Worm (Caenorhabditis elegans) whole organism, L2 larva: ENCODE measurements around the gene pgl-2.

Experiments
- lin-13 ChIP-seq: fragments of 150-350 bp; optimal IDR thresholded peaks from 2 replicates; lab custom pipeline; 2014; ENCODE audit warnings: missing biosample characterization, missing genetic modification reagents, missing genetic modification characterization
- nhr-77 ChIP-seq: fragments of 150-350 bp; optimal IDR thresholded peaks from 2 replicates; lab custom pipeline; 2014; ENCODE audit warnings: missing biosample characterization, missing genetic modification characterization
- peb-1 ChIP-seq: fragments of 150-350 bp; optimal IDR thresholded peaks from 2 replicates; lab custom pipeline; 2014; ENCODE audit warnings: missing biosample characterization, missing genetic modification characterization
- snpc-4 ChIP-seq: fragments of 150-350 bp; optimal IDR thresholded peaks from 2 replicates; lab custom pipeline; 2014; ENCODE audit warnings: missing biosample characterization, missing genetic modification characterization
- unc-62 ChIP-seq: fragments of 150-350 bp; optimal IDR thresholded peaks from 2 replicates; lab custom pipeline; 2014; ENCODE audit warnings: missing biosample characterization, missing genetic modification reagents, missing genetic modification characterization
- zag-1 ChIP-seq: fragments of 150-350 bp; optimal IDR thresholded peaks from 2 replicates; lab custom pipeline; 2014; ENCODE audit warnings: missing biosample characterization, missing genetic modification characterization
- ztf-11 ChIP-seq: sonication (generic microtip); optimal IDR thresholded peaks from 2 replicates; lab custom pipeline; 2017; ENCODE audit warnings: missing biosample characterization, missing genetic modification characterization

- TF ChIP-seq ztf-11 (tag; lab: Kevin White, UChicago) (no peak), nhr-77 (tag; lab: Kevin White, UChicago) (no peak), snpc-4 (tag; lab: Kevin White, UChicago) (no peak), unc-62 (GFP tag; lab: Kevin White, UChicago) (no peak), zag-1 (no peak), peb-1 (no peak), lin-13 (GFP tag; lab: Kevin White, UChicago) (no peak)
Observed at ce11 chrIII:8646021-8646420, 29.2 kb downstream of the pgl-2 start.
